Worm (Caenorhabditis elegans): ENCODE measurements around the gene nhr-125.

- TF ChIP-seq him-1 (tag; optimal IDR thresholded peaks at IDR 0.05) (no peak), dao-5 (tag; optimal IDR thresholded peaks at IDR 0.05) (no peak), W03F9.2 (tag; optimal IDR thresholded peaks at IDR 0.05) (no peak)
Measured at ce11 chrV:4356047-4356612, 30.8 kb upstream of the nhr-125 start.
